Worm (Caenorhabditis elegans): Measurements from ENCODE around the gene fbxa-54.

fbxa-54 gene

ce11 chrIII:982961-983360 lies 26.8 kb downstream of the fbxa-54 start, which contains the start of gene tbc-10:
TSS of gene tbc-10 (plus strand) at chrIII:983261.
- TF ChIP-seq nhr-23 (tag; optimal IDR thresholded peaks at IDR 0.05) (no peak), lsy-12 (tag; optimal IDR thresholded peaks at IDR 0.05) (no peak), mml-1 (tag; optimal IDR thresholded peaks at IDR 0.05) (no peak), daf-12 (tag; optimal IDR thresholded peaks at IDR 0.05) (no peak), skn-1 (tag; optimal IDR thresholded peaks at IDR 0.05) (no peak), elt-1 (tag; optimal IDR thresholded peaks at IDR 0.05) (no peak)

- TF ChIP-seq fkh-10 (GFP tag; optimal IDR thresholded peaks at IDR 0.05) (peak; percentile 84), nhr-67 (tag; optimal IDR thresholded peaks at IDR 0.05) (no peak), unc-39 (tag; optimal IDR thresholded peaks at IDR 0.05) (no peak), nfya-1 (tag; optimal IDR thresholded peaks at IDR 0.05; ENCODE audit: insufficient read depth) (no peak)
These were observed 33.4 kb downstream of the fbxa-54 start for ce11 chrIII:989558-989957.

- no peak for TF ChIP-seq tbx-2 (tag; optimal IDR thresholded peaks at IDR 0.05)
- TF ChIP-seq nhr-12 (tag; optimal IDR thresholded peaks at IDR 0.05) = no peak
- no peak for TF ChIP-seq nhr-11 (tag; optimal IDR thresholded peaks at IDR 0.05)
These were observed 35.4 kb downstream of the fbxa-54 start, which contains the start of gene trp-2 for ce11 chrIII:991581-991980. TSS of gene trp-2 (plus strand) at chrIII:991881.

ce11 chrIII:996564-996963 lies 40.4 kb downstream of the fbxa-54 start:
- TF ChIP-seq pqm-1 (tag; optimal IDR thresholded peaks at IDR 0.05) (no peak), fkh-2 (tag; optimal IDR thresholded peaks at IDR 0.05) (no peak), pha-4 (tag; optimal IDR thresholded peaks at IDR 0.05) (no peak), ceh-28 (tag; optimal IDR thresholded peaks at IDR 0.05) (peak; percentile 84)

ce11 chrIII:998855-999254 lies 42.7 kb downstream of the fbxa-54 start:
- no peak for TF ChIP-seq ceh-16 (tag; optimal IDR thresholded peaks at IDR 0.05)
- no peak for TF ChIP-seq nhr-43 (tag; optimal IDR thresholded peaks at IDR 0.05; ENCODE audit: poor library complexity, severe bottlenecking)
- peak; percentile 45 for TF ChIP-seq ceh-28 (tag; optimal IDR thresholded peaks at IDR 0.05)
- TF ChIP-seq nhr-11 (tag; optimal IDR thresholded peaks at IDR 0.05) = no peak

- no peak for TF ChIP-seq mdl-1 (tag; optimal IDR thresholded peaks at IDR 0.05)
- no peak for TF ChIP-seq ztf-4 (tag; optimal IDR thresholded peaks at IDR 0.05)
- TF ChIP-seq ceh-82 (tag; optimal IDR thresholded peaks at IDR 0.05) = no peak
- no peak for TF ChIP-seq elt-3 (tag; optimal IDR thresholded peaks at IDR 0.05)
- TF ChIP-seq skn-1 (tag; optimal IDR thresholded peaks at IDR 0.05) = no peak
- TF ChIP-seq nhr-43 (tag; optimal IDR thresholded peaks at IDR 0.05; ENCODE audit: poor library complexity, severe bottlenecking) = no peak
- no peak for TF ChIP-seq egl-5 (tag; optimal IDR thresholded peaks at IDR 0.05)
- TF ChIP-seq snpc-4 (tag; optimal IDR thresholded peaks at IDR 0.05) = no peak
- no peak for TF ChIP-seq eor-1 (tag; optimal IDR thresholded peaks at IDR 0.05)
- no peak for TF ChIP-seq mml-1 (tag; optimal IDR thresholded peaks at IDR 0.05)
- no peak for TF ChIP-seq aly-2 (tag; optimal IDR thresholded peaks at IDR 0.05)
These were observed 45.2 kb downstream of the fbxa-54 start, which contains the start of gene R06B10.7 for ce11 chrIII:1001297-1001696. TSS of gene R06B10.7 (minus strand) at chrIII:1001397.

- TF ChIP-seq lsy-12 (tag; optimal IDR thresholded peaks at IDR 0.05) (no peak), pha-4 (tag; optimal IDR thresholded peaks at IDR 0.05) (peak; percentile 41), jun-1 (tag; optimal IDR thresholded peaks at IDR 0.05) (peak; percentile 44), elt-2 (tag; optimal IDR thresholded peaks at IDR 0.05) (peak; percentile 98), nhr-25 (tag; optimal IDR thresholded peaks at IDR 0.05) (no peak), pqm-1 (tag; optimal IDR thresholded peaks at IDR 0.05) (peak; percentile 96), unc-62 (GFP tag; optimal IDR thresholded peaks at IDR 0.05) (no peak)
These were observed 46.4 kb downstream of the fbxa-54 start, which contains the start of gene clec-150 for ce11 chrIII:1002510-1002909. TSS of gene clec-150 (plus strand) at chrIII:1002707.

Measured in whole organism, L3 larva.